Worm (Caenorhabditis elegans) whole organism, L1 larva: ENCODE results near the gene gst-12.

ENCODE experiments used
- Y116A8C.19 ChIP-seq: sonication (generic microtip); optimal IDR thresholded peaks from 2 replicates; lab custom pipeline; 2016; ENCODE audit warnings: missing compliant biosample characterization, missing genetic modification characterization, borderline replicate concordance
- blmp-1 ChIP-seq: fragments of 150-350 bp; optimal IDR thresholded peaks from 2 replicates; lab custom pipeline; 2014; ENCODE audit warnings: missing biosample characterization, missing genetic modification characterization
- egl-27 ChIP-seq, 2 experiments: fragments of 150-350 bp in 1 of 2; sonication (generic microtip); optimal IDR thresholded peaks; 3 replicates each; lab custom pipeline; 2017 to 2018; ENCODE audit warnings: missing biosample characterization in 2 of 2, missing genetic modification characterization in 2 of 2, missing genetic modification reagents in 2 of 2
- fos-1 ChIP-seq: fragments of 150-350 bp; optimal IDR thresholded peaks from 2 replicates; lab custom pipeline; 2014; ENCODE audit warnings: missing biosample characterization, missing genetic modification characterization
- nhr-28 ChIP-seq: fragments of 150-350 bp; optimal IDR thresholded peaks from 2 replicates; lab custom pipeline; 2014; ENCODE audit warnings: missing biosample characterization, missing genetic modification characterization
- nhr-77 ChIP-seq: fragments of 150-350 bp; optimal IDR thresholded peaks from 2 replicates; lab custom pipeline; 2014; ENCODE audit warnings: missing biosample characterization, missing genetic modification characterization
- skn-1 ChIP-seq: fragments of 150-350 bp; optimal IDR thresholded peaks from 2 replicates; lab custom pipeline; 2014; ENCODE audit warnings: missing biosample characterization, missing genetic modification characterization
- vab-15 ChIP-seq: sonication (generic microtip); optimal IDR thresholded peaks from 2 replicates; lab custom pipeline; 2017; ENCODE audit warnings: missing genotype, mild to moderate bottlenecking, missing genetic modification characterization, missing compliant biosample characterization
- ztf-11 ChIP-seq, 2 experiments: sonication (generic microtip); optimal IDR thresholded peaks; 2 replicates each; lab custom pipeline; 2016 to 2017; ENCODE audit warnings: missing genetic modification characterization in 2 of 2, missing biosample characterization in 1 of 2, missing compliant biosample characterization in 1 of 2

ce11 chrII:13627001-13627400 lies 9.1 kb upstream of the gst-12 start, which contains the start of gene gst-19:
- TF ChIP-seq nhr-28 (tag; lab: Kevin White, UChicago) (no peak), ztf-11 (tag; optimal IDR thresholded peaks at IDR 0.05; lab: Kevin White, UChicago) (no peak), fos-1 (tag; lab: Kevin White, UChicago) (no peak), Y116A8C.19 (tag; lab: Kevin White, UChicago) (no peak), skn-1 (tag; lab: Kevin White, UChicago) (no peak), vab-15 (tag; lab: Kevin White, UChicago) (no peak), blmp-1 (tag; lab: Kevin White, UChicago) (no peak), egl-27 (tag; optimal IDR thresholded peaks at IDR 0.05; lab: Kevin White, UChicago) (no peak), nhr-77 (tag; lab: Kevin White, UChicago) (no peak)
